Worm (Caenorhabditis elegans): Measurements from ENCODE around the gene F49C12.2.

The F49C12.2 gene

ce11 chrIV:9299145-9299544 lies at the start of gene F49C12.2:
F49C12.2 (minus strand) TSS chrIV:9299245.
- no peak for TF ChIP-seq sox-4 (tag; optimal IDR thresholded peaks at IDR 0.05)
- TF ChIP-seq nhr-84 (tag; optimal IDR thresholded peaks at IDR 0.05): no peak
- TF ChIP-seq blmp-1 (tag; optimal IDR thresholded peaks at IDR 0.05): no peak
- TF ChIP-seq lin-15B (tag; optimal IDR thresholded peaks at IDR 0.05): no peak
- no peak for TF ChIP-seq mab-9 (GFP tag; IDR thresholded peaks at IDR 0.05)
- TF ChIP-seq elt-2 (tag; optimal IDR thresholded peaks at IDR 0.05): no peak
- TF ChIP-seq unc-98 (GFP tag; IDR thresholded peaks at IDR 0.05): no peak

- TF ChIP-seq ceh-8 (GFP tag; optimal IDR thresholded peaks at IDR 0.05): no peak
- no peak for TF ChIP-seq lsy-2 (tag; optimal IDR thresholded peaks at IDR 0.05)
- no peak for TF ChIP-seq efl-1 (optimal IDR thresholded peaks at IDR 0.05)
- peak in 1 of 2 experiments; percentile 16 for TF ChIP-seq efl-1 (GFP tag; optimal IDR thresholded peaks at IDR 0.05 in 1 of 2)
These were observed 44.1 kb upstream of the F49C12.2 start, which contains the start of gene pigc-1 for ce11 chrIV:9343102-9343599. pigc-1 (minus strand) TSS chrIV:9343152.

ce11 chrIV:9341591-9341990 lies 42.5 kb upstream of the F49C12.2 start, which contains the start of gene vps-26:
vps-26 (minus strand) TSS chrIV:9341790.
- TF ChIP-seq lsy-2 (tag; optimal IDR thresholded peaks at IDR 0.05) (peak; percentile 32 to 55), snpc-4 (tag; optimal IDR thresholded peaks at IDR 0.05) (no peak), efl-1 (optimal IDR thresholded peaks at IDR 0.05) (peak; percentile 35 to 43), efl-1 (GFP tag; optimal IDR thresholded peaks at IDR 0.05 in 1 of 2) (peak in 1 of 2 experiments; percentile 38), lin-35 (GFP tag; optimal IDR thresholded peaks at IDR 0.05) (peak; percentile 20 to 39), skn-1 (tag; optimal IDR thresholded peaks at IDR 0.05) (no peak), mdl-1 (tag; optimal IDR thresholded peaks at IDR 0.05) (peak in 1 of 2 experiments; percentile 7), snu-23 (GFP tag; optimal IDR thresholded peaks at IDR 0.05) (peak; percentile 33), xbp-1 (tag; optimal IDR thresholded peaks at IDR 0.05) (peak; percentile 22), dpl-1 (GFP tag; optimal IDR thresholded peaks at IDR 0.05) (peak; percentile 1 to 46 (median 13)), efl-3 (GFP tag; optimal IDR thresholded peaks at IDR 0.05) (no peak), hlh-4 (tag; optimal IDR thresholded peaks at IDR 0.05) (no peak), unc-130 (tag; optimal IDR thresholded peaks at IDR 0.05) (no peak), nhr-71 (tag; optimal IDR thresholded peaks at IDR 0.05) (peak; percentile 37), pax-3 (tag; optimal IDR thresholded peaks at IDR 0.05) (no peak), F16B12.6 (tag; optimal IDR thresholded peaks at IDR 0.05) (peak; percentile 3), nhr-20 (tag; optimal IDR thresholded peaks at IDR 0.05) (peak; percentile 8), irx-1 (tag; optimal IDR thresholded peaks at IDR 0.05) (peak; percentile 13), lin-14 (GFP tag; optimal IDR thresholded peaks at IDR 0.05) (peak; percentile 39), C16A3.4 (tag; optimal IDR thresholded peaks at IDR 0.05) (no peak), mep-1 (tag; optimal IDR thresholded peaks at IDR 0.05) (peak; percentile 37), nhr-47 (tag; optimal IDR thresholded peaks at IDR 0.05) (peak; percentile 2), nhr-76 (tag; optimal IDR thresholded peaks at IDR 0.05) (no peak), nhr-85 (tag) (no peak), blmp-1 (tag; optimal IDR thresholded peaks at IDR 0.05) (peak; percentile 9), jun-1 (tag; optimal IDR thresholded peaks at IDR 0.05) (no peak), fos-1 (tag; optimal IDR thresholded peaks at IDR 0.05) (no peak), vab-15 (tag; optimal IDR thresholded peaks at IDR 0.05) (no peak), rnt-1 (tag; optimal IDR thresholded peaks at IDR 0.05) (peak; percentile 7), ceh-88 (GFP tag; IDR thresholded peaks at IDR 0.05) (no peak)

DNA sequence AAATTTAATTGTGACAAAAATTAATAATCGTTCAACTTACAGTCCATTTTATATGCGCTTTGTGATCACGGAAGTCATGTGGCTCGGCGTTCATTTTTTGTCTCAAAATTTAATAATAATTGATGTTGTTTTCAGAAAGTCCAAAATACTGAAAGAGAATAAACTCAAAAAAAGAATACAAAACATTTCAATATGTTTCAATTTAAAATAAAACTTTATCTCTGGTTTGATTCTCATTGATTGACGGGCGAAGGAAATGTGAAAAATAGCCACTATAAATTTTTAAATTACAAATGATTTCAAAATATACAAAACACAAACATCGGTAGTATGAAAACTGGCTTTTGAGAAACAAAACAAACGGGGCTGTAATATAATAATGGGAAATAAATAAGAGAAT lies 40.2 kb upstream of the F49C12.2 start, which contains the start of gene T20D3.6:
Gene T20D3.6, minus strand, starts transcription at position 101 of the 400 bp plus-strand sequence.
- TF ChIP-seq vab-15 (tag; optimal IDR thresholded peaks at IDR 0.05) (no peak), sox-4 (tag; optimal IDR thresholded peaks at IDR 0.05) (no peak), lin-14 (GFP tag; optimal IDR thresholded peaks at IDR 0.05) (no peak), fos-1 (tag; optimal IDR thresholded peaks at IDR 0.05) (no peak), nhr-19 (GFP tag; conservative IDR thresholded peaks at IDR 0.05) (no peak), aha-1 (tag; optimal IDR thresholded peaks at IDR 0.05) (no peak), pqm-1 (tag; optimal IDR thresholded peaks at IDR 0.05) (no peak), ces-1 (GFP tag; optimal IDR thresholded peaks at IDR 0.05) (no peak), unc-130 (tag; optimal IDR thresholded peaks at IDR 0.05) (no peak), lin-15B (tag; optimal IDR thresholded peaks at IDR 0.05) (no peak), isw-1 (GFP tag; IDR thresholded peaks at IDR 0.05) (no peak), ztf-4 (tag; optimal IDR thresholded peaks at IDR 0.05) (no peak), nhr-237 (tag; optimal IDR thresholded peaks at IDR 0.05) (no peak), nhr-90 (tag; optimal IDR thresholded peaks at IDR 0.05; ENCODE audit: poor library complexity) (no peak), hpl-2 (GFP tag; optimal IDR thresholded peaks at IDR 0.05) (no peak)

All from whole organism, L1 larva.